Fruit fly (Drosophila melanogaster) whole organism, wandering third instar larva: ENCODE results near the gene Ppat-Dpck.

Experiments used
- Abd-B ChIP-seq: fragments of >200 bp; optimal IDR thresholded peaks from 2 replicates; lab custom pipeline; 2017; ENCODE audit warnings: missing biosample characterization, missing genetic modification characterization
- CG32264 ChIP-seq: fragments of 200-800 bp; sonication (Bioruptor generic); optimal IDR thresholded peaks from 2 replicates; lab custom pipeline; 2016; ENCODE audit warnings: missing biosample characterization, missing genetic modification characterization
- CG9705 ChIP-seq: fragments of 200-800 bp; sonication (Bioruptor generic); optimal IDR thresholded peaks from 2 replicates; lab custom pipeline; 2018; ENCODE audit warnings: missing biosample characterization, mild to moderate bottlenecking, missing genetic modification characterization
- CrebA ChIP-seq: fragments of 200-800 bp; sonication (Bioruptor generic); optimal IDR thresholded peaks from 2 replicates; lab custom pipeline; 2016; ENCODE audit warnings: missing biosample characterization, mild to moderate bottlenecking, missing genetic modification characterization, borderline replicate concordance
- Dfd ChIP-seq: fragments of >200 bp; optimal IDR thresholded peaks from 2 replicates; lab custom pipeline; 2017; ENCODE audit warnings: missing biosample characterization, missing genetic modification characterization
- Dif ChIP-seq: fragments of 200-275, 200-300 bp; sonication (Bioruptor generic); optimal IDR thresholded peaks from 2 replicates; lab custom pipeline; 2018; ENCODE audit warnings: missing biosample characterization, missing genetic modification characterization; ENCODE audit not compliant: partially characterized antibody
- GATAd ChIP-seq: sonication (Bioruptor generic); optimal IDR thresholded peaks from 2 replicates; lab custom pipeline; 2016; ENCODE audit warnings: missing biosample characterization, missing genetic modification characterization
- HLH106 ChIP-seq: fragments of 200-800 bp; optimal IDR thresholded peaks from 3 replicates; lab custom pipeline; 2019; ENCODE audit warnings: missing biosample characterization, mild to moderate bottlenecking, missing genetic modification characterization, moderate library complexity
- Hnf4 ChIP-seq: fragments of 200-800 bp; sonication (Bioruptor generic); optimal IDR thresholded peaks from 2 replicates; lab custom pipeline; 2016; ENCODE audit warnings: missing biosample characterization, mild to moderate bottlenecking, missing genetic modification characterization
- Hr78 ChIP-seq: fragments of >200 bp; optimal IDR thresholded peaks from 2 replicates; lab custom pipeline; 2017; ENCODE audit warnings: missing biosample characterization, missing genetic modification characterization
- Hr83 ChIP-seq: fragments of 200-300 bp; sonication (Bioruptor generic); optimal IDR thresholded peaks from 2 replicates; lab custom pipeline; 2016; ENCODE audit warnings: missing biosample characterization, mild to moderate bottlenecking, missing genetic modification characterization, moderate library complexity; ENCODE audit not compliant: poor library complexity, severe bottlenecking
- Jra ChIP-seq: sonication (Bioruptor generic); optimal IDR thresholded peaks from 2 replicates; lab custom pipeline; 2016; ENCODE audit warnings: missing biosample characterization, missing genetic modification characterization
- Mio ChIP-seq: sonication (Bioruptor generic); optimal IDR thresholded peaks from 2 replicates; lab custom pipeline; 2016; ENCODE audit warnings: missing biosample characterization, missing genetic modification characterization
- Myc ChIP-seq: fragments of >200 bp; optimal IDR thresholded peaks from 2 replicates; lab custom pipeline; 2017
- N ChIP-seq: fragments of >200 bp; optimal IDR thresholded peaks from 2 replicates; lab custom pipeline; 2018; ENCODE audit warnings: missing biosample characterization, missing external identifiers, missing genetic modification characterization
- OdsH ChIP-seq: fragments of 200-800 bp; sonication (Bioruptor generic); optimal IDR thresholded peaks from 2 replicates; lab custom pipeline; 2016; ENCODE audit warnings: missing biosample characterization, mild to moderate bottlenecking, missing genetic modification characterization
- Rel ChIP-seq, 2 experiments: fragments of 200-800 bp; sonication (Bioruptor generic) in 1 of 2; optimal IDR thresholded peaks; 2 replicates in 1 of 2; 3 replicates in 1 of 2; lab custom pipeline; 2016 to 2019; ENCODE audit warnings: mild to moderate bottlenecking in 2 of 2, missing biosample characterization in 2 of 2, missing genetic modification characterization in 2 of 2, moderate library complexity in 1 of 2
- Sp1 ChIP-seq: fragments of 200-800 bp; sonication (Bioruptor generic); optimal IDR thresholded peaks from 3 replicates; lab custom pipeline; 2019; ENCODE audit warnings: missing biosample characterization, mild to moderate bottlenecking, missing genetic modification characterization, moderate library complexity
- Vsx2 ChIP-seq: fragments of 200-300, 225-300 bp; sonication (Bioruptor generic); optimal IDR thresholded peaks from 2 replicates; lab custom pipeline; 2018; ENCODE audit warnings: missing biosample characterization, missing genetic modification characterization; ENCODE audit not compliant: partially characterized antibody
- br ChIP-seq: fragments of 200-800 bp; sonication (Bioruptor generic); optimal IDR thresholded peaks from 2 replicates; lab custom pipeline; 2016; ENCODE audit warnings: missing biosample characterization, missing genetic modification characterization
- brk ChIP-seq: fragments of 200-800 bp; sonication (Bioruptor generic); optimal IDR thresholded peaks from 2 replicates; lab custom pipeline; 2016; ENCODE audit warnings: missing biosample characterization, mild to moderate bottlenecking, missing genetic modification characterization
- dl ChIP-seq, 2 experiments: fragments of 175-275, 200-275 bp in 1 of 2; fragments of 200-275 bp in 1 of 2; sonication (Bioruptor generic); optimal IDR thresholded peaks; lab custom pipeline; 2018; ENCODE audit warnings: mild to moderate bottlenecking in 2 of 2, missing biosample characterization in 2 of 2, missing genetic modification characterization in 2 of 2, moderate library complexity in 2 of 2; ENCODE audit not compliant: partially characterized antibody in 2 of 2, insufficient read depth in 1 of 2
- dmrt93B ChIP-seq: fragments of 200-800 bp; sonication (Bioruptor generic); optimal IDR thresholded peaks from 2 replicates; lab custom pipeline; 2018; ENCODE audit warnings: missing biosample characterization, mild to moderate bottlenecking, missing genetic modification characterization
- dsf ChIP-seq: sonication (Bioruptor generic); optimal IDR thresholded peaks from 2 replicates; lab custom pipeline; 2016; ENCODE audit warnings: missing biosample characterization, missing genetic modification characterization, borderline replicate concordance
- ey ChIP-seq: fragments of 200-800 bp; sonication (Bioruptor generic); optimal IDR thresholded peaks from 2 replicates; lab custom pipeline; 2016; ENCODE audit warnings: missing biosample characterization, missing genetic modification characterization
- foxo ChIP-seq, 2 experiments: fragments of 200-800 bp; sonication (Bioruptor generic); optimal IDR thresholded peaks; 2 replicates in 1 of 2; 3 replicates in 1 of 2; lab custom pipeline; 2016 to 2017; ENCODE audit warnings: missing biosample characterization in 2 of 2, missing genetic modification characterization in 2 of 2
- fru ChIP-seq: fragments of 200-800 bp; sonication (Bioruptor generic); optimal IDR thresholded peaks from 3 replicates; lab custom pipeline; 2016; ENCODE audit warnings: missing biosample characterization, mild to moderate bottlenecking, missing genetic modification characterization
- h ChIP-seq: fragments of 200-800 bp; sonication (Bioruptor generic); optimal IDR thresholded peaks from 3 replicates; lab custom pipeline; 2016; ENCODE audit warnings: missing biosample characterization, mild to moderate bottlenecking, missing genetic modification characterization
- jim ChIP-seq: fragments of 175-275, 200-325 bp; sonication (Bioruptor generic); optimal IDR thresholded peaks from 2 replicates; lab custom pipeline; 2016; ENCODE audit warnings: missing biosample characterization, mild to moderate bottlenecking, missing genetic modification characterization
- lola ChIP-seq: fragments of >200 bp; optimal IDR thresholded peaks from 2 replicates; lab custom pipeline; 2017; ENCODE audit warnings: missing biosample characterization, missing genetic modification characterization
- pan ChIP-seq: fragments of >200 bp; optimal IDR thresholded peaks from 2 replicates; lab custom pipeline; 2017
- psq ChIP-seq: fragments of 200-800 bp; sonication (Bioruptor generic); optimal IDR thresholded peaks from 3 replicates; lab custom pipeline; 2017; ENCODE audit warnings: missing biosample characterization, mild to moderate bottlenecking, missing genetic modification characterization, moderate library complexity
- rgr ChIP-seq: fragments of 200-800 bp; sonication (Bioruptor generic); optimal IDR thresholded peaks from 3 replicates; lab custom pipeline; 2016; ENCODE audit warnings: missing biosample characterization, mild to moderate bottlenecking, missing genetic modification characterization
- sage ChIP-seq: fragments of 200-800 bp; sonication (Bioruptor generic); optimal IDR thresholded peaks from 2 replicates; lab custom pipeline; 2016; ENCODE audit warnings: missing biosample characterization, mild to moderate bottlenecking, missing genetic modification characterization
- sv ChIP-seq: fragments of 200-800 bp; sonication (Bioruptor generic); optimal IDR thresholded peaks from 3 replicates; lab custom pipeline; 2016; ENCODE audit warnings: missing biosample characterization, missing genetic modification characterization
- tai ChIP-seq: sonication (Bioruptor generic); optimal IDR thresholded peaks from 2 replicates; lab custom pipeline; 2016; ENCODE audit warnings: missing biosample characterization, missing genetic modification characterization
- usp ChIP-seq: fragments of >200 bp; optimal IDR thresholded peaks from 2 replicates; lab custom pipeline; 2017; ENCODE audit warnings: missing biosample characterization, missing genetic modification characterization
- woc ChIP-seq: sonication (Bioruptor generic); optimal IDR thresholded peaks from 2 replicates; lab custom pipeline; 2016; ENCODE audit warnings: missing biosample characterization, mild to moderate bottlenecking, missing genetic modification characterization

Gene Ppat-Dpck

dm6 chr3L:5777114-5777513, 8.5 kb upstream of the Ppat-Dpck start, which contains the start of gene vito:
Gene vito, minus strand, starts transcription at chr3L:5777333.
- TF ChIP-seq Dif (GFP tag; lab: Kevin White, UChicago) (no peak), sage (GFP tag; lab: Kevin White, UChicago) (no peak), Rel (GFP tag; optimal IDR thresholded peaks at IDR 0.05; lab: Kevin White, UChicago) (no peak), Rel (tag; optimal IDR thresholded peaks at IDR 0.05; lab: Kevin White, UChicago) (no peak), woc (GFP tag; lab: Kevin White, UChicago) (no peak), CG9705 (GFP tag; lab: Kevin White, UChicago) (no peak), Dfd (no peak), fru (no peak), jim (no peak), usp (GFP tag; lab: Kevin White, UChicago) (no peak), ey (GFP tag; lab: Kevin White, UChicago) (no peak), tai (no peak), N (GFP tag; lab: Kevin White, UChicago) (no peak), rgr (GFP tag; lab: Kevin White, UChicago) (no peak), GATAd (GFP tag; lab: Kevin White, UChicago) (no peak), dsf (no peak), Hr83 (GFP tag; lab: Kevin White, UChicago) (no peak)
- TF ChIP-seq, all 38 proteins: peak for 0

dm6 chr3L:5774782-5775181, 6.2 kb upstream of the Ppat-Dpck start:
- TF ChIP-seq Rel (GFP tag; optimal IDR thresholded peaks at IDR 0.05; lab: Kevin White, UChicago) = no peak
- TF ChIP-seq Rel (tag; optimal IDR thresholded peaks at IDR 0.05; lab: Kevin White, UChicago) = peak; percentile 35
- no peak for TF ChIP-seq Hnf4 (GFP tag; lab: Kevin White, UChicago)
- no peak for TF ChIP-seq Dfd
- no peak for TF ChIP-seq ey (GFP tag; lab: Kevin White, UChicago)

- TF ChIP-seq tai = no peak
- no peak for TF ChIP-seq sage (GFP tag; lab: Kevin White, UChicago)
- peak in 1 of 2 experiments; percentile 41 for TF ChIP-seq dl (GFP tag; optimal IDR thresholded peaks at IDR 0.05; lab: Kevin White, UChicago; ENCODE audit: insufficient read depth in 1 of 2, partially characterized antibody in 2 of 2)
- peak; percentile 100 for TF ChIP-seq GATAd (GFP tag; lab: Kevin White, UChicago)
- TF ChIP-seq CG9705 (GFP tag; lab: Kevin White, UChicago) = peak; percentile 73
- peak; percentile 88 for TF ChIP-seq jim
- peak; percentile 45 for TF ChIP-seq psq
- TF ChIP-seq Hr78 (GFP tag; lab: Kevin White, UChicago) = no peak
- TF ChIP-seq dmrt93B (GFP tag; lab: Kevin White, UChicago) = no peak
- TF ChIP-seq foxo (GFP tag; optimal IDR thresholded peaks at IDR 0.05; lab: Kevin White, UChicago) = peak; percentile 60 to 93
- TF ChIP-seq fru = peak; percentile 93
- TF ChIP-seq Vsx2 (GFP tag; lab: Kevin White, UChicago) = no peak
- TF ChIP-seq Dif (GFP tag; lab: Kevin White, UChicago) = peak; percentile 49
- TF ChIP-seq pan (lab: Kevin White, UChicago) = no peak
- no peak for TF ChIP-seq Rel (GFP tag; optimal IDR thresholded peaks at IDR 0.05; lab: Kevin White, UChicago)
- TF ChIP-seq Rel (tag; optimal IDR thresholded peaks at IDR 0.05; lab: Kevin White, UChicago) = peak; percentile 86
- TF ChIP-seq Sp1 (GFP tag; lab: Kevin White, UChicago) = peak; percentile 88
- TF ChIP-seq ey (GFP tag; lab: Kevin White, UChicago) = peak; percentile 93
- TF ChIP-seq CrebA (GFP tag; lab: Kevin White, UChicago) = no peak
- TF ChIP-seq usp (GFP tag; lab: Kevin White, UChicago) = no peak
- peak; percentile 89 for TF ChIP-seq HLH106 (tag; lab: Kevin White, UChicago)
- TF ChIP-seq br (GFP tag; lab: Kevin White, UChicago) = peak; percentile 94
- TF ChIP-seq woc (GFP tag; lab: Kevin White, UChicago) = peak; percentile 95
- peak; percentile 59 for TF ChIP-seq Hr83 (GFP tag; lab: Kevin White, UChicago)
- TF ChIP-seq N (GFP tag; lab: Kevin White, UChicago) = no peak
- peak; percentile 14 for TF ChIP-seq dsf
- TF ChIP-seq lola = no peak
- TF ChIP-seq Dfd = no peak
- peak; percentile 89 for TF ChIP-seq Jra (GFP tag; lab: Kevin White, UChicago)
- peak; percentile 92 for TF ChIP-seq Myc (lab: Kevin White, UChicago)
- peak; percentile 91 for TF ChIP-seq rgr (GFP tag; lab: Kevin White, UChicago)
- peak; percentile 89 for TF ChIP-seq sv (GFP tag; lab: Kevin White, UChicago)
- TF ChIP-seq CG32264 = peak; percentile 85
- TF ChIP-seq brk (GFP tag; lab: Kevin White, UChicago) = no peak
- TF ChIP-seq Hnf4 (GFP tag; lab: Kevin White, UChicago) = no peak
- TF ChIP-seq Mio (GFP tag; lab: Kevin White, UChicago) = peak; percentile 66
- TF ChIP-seq Abd-B (GFP tag; lab: Kevin White, UChicago) = no peak
- peak; percentile 93 for TF ChIP-seq h
- TF ChIP-seq OdsH = peak; percentile 94
Measured at dm6 chr3L:5770817-5771425, 2.3 kb upstream of the Ppat-Dpck start.
